Worm (Caenorhabditis elegans) whole organism, L1 larva: ENCODE data around the gene clc-9.
A peak's percentile ranks its signal among the peaks of the same experiment; 100 is the strongest.

Experiments used
- C04F5.9 ChIP-seq: sonication (generic microtip); optimal IDR thresholded peaks from 2 replicates; lab custom pipeline; 2016; ENCODE audit warnings: missing genetic modification characterization, missing compliant biosample characterization
- F16B12.6 ChIP-seq: fragments of 150-350 bp; optimal IDR thresholded peaks from 2 replicates; lab custom pipeline; 2014; ENCODE audit warnings: missing biosample characterization, missing genetic modification characterization
- aha-1 ChIP-seq: fragments of 150-350 bp; optimal IDR thresholded peaks from 2 replicates; lab custom pipeline; 2014; ENCODE audit warnings: missing biosample characterization, missing genetic modification characterization
- alr-1 ChIP-seq: fragments of 200-800 bp; sonication (Bioruptor generic); optimal IDR thresholded peaks from 2 replicates; lab custom pipeline; 2018; ENCODE audit warnings: borderline replicate concordance, mild to moderate bottlenecking, missing genetic modification characterization, missing compliant biosample characterization
- blmp-1 ChIP-seq: fragments of 150-350 bp; optimal IDR thresholded peaks from 2 replicates; lab custom pipeline; 2014; ENCODE audit warnings: missing biosample characterization, missing genetic modification characterization
- ceh-63 ChIP-seq: fragments of 200-800 bp; sonication (Bioruptor generic); optimal IDR thresholded peaks from 2 replicates; lab custom pipeline; 2018; ENCODE audit warnings: mild to moderate bottlenecking, missing genetic modification characterization, missing compliant biosample characterization
- ceh-82 ChIP-seq, 3 experiments: fragments of 150-350 bp in 1 of 3; sonication (generic microtip) in 2 of 3; optimal IDR thresholded peaks; 2 replicates each; lab custom pipeline; 2014 to 2017; ENCODE audit warnings: missing biosample characterization in 3 of 3, missing genetic modification characterization in 3 of 3
- ces-1 ChIP-seq: fragments of 150-350 bp; optimal IDR thresholded peaks from 2 replicates; lab custom pipeline; 2014; ENCODE audit warnings: missing biosample characterization, missing genetic modification reagents, missing genetic modification characterization
- efl-3 ChIP-seq: fragments of 200-800 bp; sonication (Bioruptor generic); optimal IDR thresholded peaks from 2 replicates; lab custom pipeline; 2018; ENCODE audit warnings: mild to moderate bottlenecking, missing genetic modification characterization, missing compliant biosample characterization
- elt-2 ChIP-seq: sonication (generic microtip); optimal IDR thresholded peaks from 2 replicates; lab custom pipeline; 2016; ENCODE audit warnings: missing genetic modification characterization, mild to moderate bottlenecking, inconsistent platforms, missing compliant biosample characterization, missing genetic modification reagents
- elt-3 ChIP-seq, 6 experiments: fragments of 150-350 bp in 1 of 6; sonication (generic microtip); optimal IDR thresholded peaks; 2 replicates each; lab custom pipeline; 2017 to 2018; ENCODE audit warnings: missing biosample characterization in 6 of 6, missing genetic modification characterization in 6 of 6, inconsistent platforms in 1 of 6
- fkh-4 ChIP-seq: sonication (generic microtip); optimal IDR thresholded peaks from 2 replicates; lab custom pipeline; 2016; ENCODE audit warnings: missing compliant biosample characterization, missing genetic modification characterization, borderline replicate concordance
- fkh-8 ChIP-seq: sonication (generic microtip); optimal IDR thresholded peaks from 2 replicates; lab custom pipeline; 2016; ENCODE audit warnings: mild to moderate bottlenecking, missing genetic modification characterization, missing compliant biosample characterization
- hlh-17 ChIP-seq: fragments of 200-800 bp; sonication (Bioruptor generic); optimal IDR thresholded peaks from 2 replicates; lab custom pipeline; 2018; ENCODE audit warnings: missing genetic modification characterization, mild to moderate bottlenecking, missing compliant biosample characterization, moderate library complexity, borderline replicate concordance
- lin-13 ChIP-seq: fragments of 150-350 bp; optimal IDR thresholded peaks from 2 replicates; lab custom pipeline; 2014; ENCODE audit warnings: missing biosample characterization, missing genetic modification reagents, missing genetic modification characterization
- lin-15B ChIP-seq: fragments of 150-350 bp; sonication (generic microtip); optimal IDR thresholded peaks from 3 replicates; lab custom pipeline; 2014; ENCODE audit warnings: missing biosample characterization, missing genetic modification characterization
- lin-39 ChIP-seq: fragments of 150-350 bp; optimal IDR thresholded peaks from 2 replicates; lab custom pipeline; 2014; ENCODE audit warnings: missing biosample characterization, missing genetic modification reagents, missing genetic modification characterization
- lir-3 ChIP-seq: sonication (generic microtip); optimal IDR thresholded peaks from 2 replicates; lab custom pipeline; 2016; ENCODE audit warnings: mild to moderate bottlenecking, missing genetic modification characterization, moderate library complexity, missing compliant biosample characterization; ENCODE audit not compliant: poor library complexity
- mef-2 ChIP-seq: fragments of 150-350 bp; optimal IDR thresholded peaks from 2 replicates; lab custom pipeline; 2014; ENCODE audit warnings: missing biosample characterization, missing genetic modification characterization
- nhr-12 ChIP-seq: sonication (generic microtip); optimal IDR thresholded peaks from 2 replicates; lab custom pipeline; 2017; ENCODE audit warnings: missing biosample characterization, missing genetic modification characterization
- nhr-20 ChIP-seq: sonication (generic microtip); optimal IDR thresholded peaks from 2 replicates; lab custom pipeline; 2016; ENCODE audit warnings: mild to moderate bottlenecking, missing genetic modification characterization, missing compliant biosample characterization
- nhr-237 ChIP-seq: fragments of 150-350 bp; optimal IDR thresholded peaks from 2 replicates; lab custom pipeline; 2014; ENCODE audit warnings: missing biosample characterization, missing genetic modification characterization
- nhr-28 ChIP-seq: fragments of 150-350 bp; optimal IDR thresholded peaks from 2 replicates; lab custom pipeline; 2014; ENCODE audit warnings: missing biosample characterization, missing genetic modification characterization
- nhr-47 ChIP-seq: sonication (generic microtip); optimal IDR thresholded peaks from 2 replicates; lab custom pipeline; 2016; ENCODE audit warnings: mild to moderate bottlenecking, missing genetic modification characterization, moderate library complexity, missing compliant biosample characterization
- nhr-71 ChIP-seq: sonication (generic microtip); optimal IDR thresholded peaks from 2 replicates; lab custom pipeline; 2016; ENCODE audit warnings: mild to moderate bottlenecking, missing genetic modification characterization, moderate library complexity, missing compliant biosample characterization
- nhr-76 ChIP-seq: sonication (generic microtip); optimal IDR thresholded peaks from 2 replicates; lab custom pipeline; 2017; ENCODE audit warnings: missing biosample characterization, missing genetic modification characterization
- nhr-85 ChIP-seq: sonication (generic microtip); peaks from one replicate; lab custom pipeline; 2016; ENCODE audit warnings: missing genetic modification characterization, inconsistent platforms, missing compliant biosample characterization
- nhr-90 ChIP-seq: sonication (generic microtip); optimal IDR thresholded peaks from 2 replicates; lab custom pipeline; 2016; ENCODE audit warnings: mild to moderate bottlenecking, missing genetic modification characterization, missing compliant biosample characterization; ENCODE audit not compliant: poor library complexity
- pag-3 ChIP-seq: sonication (generic microtip); optimal IDR thresholded peaks from 2 replicates; lab custom pipeline; 2017; ENCODE audit warnings: missing genetic modification characterization, mild to moderate bottlenecking, missing compliant biosample characterization, antibody characterized with exemption, borderline replicate concordance; ENCODE audit not compliant: insufficient read depth
- pqm-1 ChIP-seq: sonication (generic microtip); optimal IDR thresholded peaks from 3 replicates; lab custom pipeline; 2017; ENCODE audit warnings: missing biosample characterization, missing genetic modification characterization
- sox-4 ChIP-seq: sonication (generic microtip); optimal IDR thresholded peaks from 2 replicates; lab custom pipeline; 2016; ENCODE audit warnings: missing genetic modification characterization, missing compliant biosample characterization
- sptf-1 ChIP-seq: fragments of 150-350 bp; optimal IDR thresholded peaks from 2 replicates; lab custom pipeline; 2014; ENCODE audit warnings: missing biosample characterization, missing genetic modification characterization
- sup-37 ChIP-seq: fragments of 200-800 bp; sonication (Bioruptor generic); optimal IDR thresholded peaks from 2 replicates; lab custom pipeline; 2018; ENCODE audit warnings: mild to moderate bottlenecking, missing genetic modification characterization, missing compliant biosample characterization
- tbx-2 ChIP-seq: sonication (generic microtip); optimal IDR thresholded peaks from 2 replicates; lab custom pipeline; 2016; ENCODE audit warnings: missing genetic modification characterization, missing compliant biosample characterization
- tlp-1 ChIP-seq: fragments of 150-350 bp; optimal IDR thresholded peaks from 2 replicates; lab custom pipeline; 2014; ENCODE audit warnings: missing biosample characterization, missing genetic modification characterization
- unc-130 ChIP-seq: fragments of 150-350 bp; optimal IDR thresholded peaks from 2 replicates; lab custom pipeline; 2017; ENCODE audit warnings: missing biosample characterization, missing genetic modification characterization, inconsistent platforms
- unc-86 ChIP-seq: sonication (generic microtip); optimal IDR thresholded peaks from 2 replicates; lab custom pipeline; 2016; ENCODE audit warnings: missing genetic modification characterization, missing compliant biosample characterization
- vab-15 ChIP-seq: sonication (generic microtip); optimal IDR thresholded peaks from 2 replicates; lab custom pipeline; 2017; ENCODE audit warnings: missing genotype, mild to moderate bottlenecking, missing genetic modification characterization, missing compliant biosample characterization
- zip-4 ChIP-seq: fragments of 200-800 bp; sonication (Bioruptor generic); optimal IDR thresholded peaks from 2 replicates; lab custom pipeline; 2018; ENCODE audit warnings: mild to moderate bottlenecking, missing genetic modification characterization, moderate library complexity, missing compliant biosample characterization
- ztf-11 ChIP-seq, 2 experiments: sonication (generic microtip); optimal IDR thresholded peaks; 2 replicates each; lab custom pipeline; 2016 to 2017; ENCODE audit warnings: missing genetic modification characterization in 2 of 2, missing biosample characterization in 1 of 2, missing compliant biosample characterization in 1 of 2
- ztf-4 ChIP-seq: fragments of 150-350 bp; optimal IDR thresholded peaks from 2 replicates; lab custom pipeline; 2014; ENCODE audit warnings: missing biosample characterization, missing genetic modification characterization

clc-9 gene

DNA sequence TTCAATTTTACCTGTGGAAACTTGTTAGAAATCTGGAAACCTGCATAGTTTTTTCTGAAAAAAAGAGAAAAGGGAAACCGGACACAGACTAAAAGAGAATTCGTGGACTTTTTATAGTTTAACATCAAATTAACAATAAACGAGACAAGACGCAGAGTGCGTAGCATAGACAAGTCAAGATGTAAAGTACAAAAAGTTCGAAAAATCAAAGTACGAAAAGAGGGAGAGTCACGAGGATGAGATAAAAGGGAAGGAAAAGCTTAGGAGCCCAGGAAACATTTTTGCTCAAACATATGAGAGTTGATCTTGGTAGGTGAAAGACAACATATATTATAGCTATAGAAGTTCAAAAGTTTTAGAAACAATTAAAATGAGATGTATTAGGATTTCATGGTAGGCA lies 14.9 kb upstream of the clc-9 start, which contains the start of gene M7.12 (continued):
- TF ChIP-seq blmp-1 (tag; lab: Kevin White, UChicago): no peak
- no peak for TF ChIP-seq tbx-2
- TF ChIP-seq nhr-20 (tag; lab: Kevin White, UChicago): peak; percentile 47
- no peak for TF ChIP-seq nhr-12 (tag; lab: Kevin White, UChicago)
- TF ChIP-seq mef-2 (tag; lab: Kevin White, UChicago): no peak
- TF ChIP-seq nhr-76 (tag; lab: Kevin White, UChicago): no peak
- no peak for TF ChIP-seq lin-15B
- no peak for TF ChIP-seq C04F5.9 (tag; lab: Kevin White, UChicago)
- no peak for TF ChIP-seq ceh-63 (GFP tag; lab: Kevin White, UChicago)
- no peak for TF ChIP-seq fkh-4
- no peak for TF ChIP-seq vab-15 (tag; lab: Kevin White, UChicago)
- peak; percentile 69 for TF ChIP-seq nhr-71 (tag; lab: Kevin White, UChicago)
- TF ChIP-seq hlh-17 (GFP tag; lab: Kevin White, UChicago): no peak
- TF ChIP-seq ztf-11 (tag; optimal IDR thresholded peaks at IDR 0.05; lab: Kevin White, UChicago): no peak
- no peak for TF ChIP-seq aha-1
- TF ChIP-seq zip-4: no peak
- TF ChIP-seq elt-3 (tag; optimal IDR thresholded peaks at IDR 0.05; lab: Kevin White, UChicago): no peak
- no peak for TF ChIP-seq unc-130
- no peak for TF ChIP-seq lin-13
- no peak for TF ChIP-seq F16B12.6
- no peak for TF ChIP-seq lin-39 (tag; lab: Kevin White, UChicago)
- no peak for TF ChIP-seq nhr-28 (tag; lab: Kevin White, UChicago)

DNA sequence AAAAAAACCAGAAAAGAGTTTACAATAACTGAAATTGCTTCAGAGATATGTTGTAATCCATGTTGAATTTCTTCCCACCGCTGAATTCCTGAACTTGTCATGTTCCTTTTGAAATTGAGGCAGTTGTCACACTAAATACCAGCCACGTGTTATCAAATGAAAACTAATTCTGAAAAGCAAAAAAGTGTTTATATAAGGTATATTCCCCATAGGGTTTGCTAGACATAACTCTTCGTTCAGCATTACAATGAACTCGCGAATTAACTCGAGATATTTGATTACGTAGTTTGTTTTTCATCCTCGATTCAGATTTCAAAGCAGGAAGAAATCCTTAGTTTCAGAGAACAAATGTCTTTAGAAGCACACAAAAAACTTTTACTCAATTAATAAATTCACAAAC lies 12.5 kb upstream of the clc-9 start, which contains the start of gene str-3:
Gene str-3 (minus strand): TSS at position 101 of the 400 bp plus-strand sequence.
- no peak for TF ChIP-seq nhr-90
- TF ChIP-seq mef-2 (tag; lab: Kevin White, UChicago): no peak
- no peak for TF ChIP-seq lir-3 (tag; lab: Kevin White, UChicago)
- TF ChIP-seq nhr-85 (tag; lab: Kevin White, UChicago): no peak
- no peak for TF ChIP-seq nhr-47 (tag; lab: Kevin White, UChicago)
- TF ChIP-seq alr-1 (tag; lab: Kevin White, UChicago): no peak
- TF ChIP-seq aha-1: no peak
- no peak for TF ChIP-seq unc-86 (tag; lab: Kevin White, UChicago)
- TF ChIP-seq ztf-4: no peak
- TF ChIP-seq fkh-4: no peak
- no peak for TF ChIP-seq ztf-11 (tag; optimal IDR thresholded peaks at IDR 0.05; lab: Kevin White, UChicago)
- TF ChIP-seq sox-4 (tag; lab: Kevin White, UChicago): no peak
- TF ChIP-seq ceh-82 (tag; optimal IDR thresholded peaks at IDR 0.05; lab: Kevin White, UChicago): no peak
- TF ChIP-seq nhr-71 (tag; lab: Kevin White, UChicago): no peak
- no peak for TF ChIP-seq nhr-76 (tag; lab: Kevin White, UChicago)
- TF ChIP-seq sptf-1 (tag; lab: Kevin White, UChicago): no peak
- no peak for TF ChIP-seq tlp-1
- TF ChIP-seq ces-1 (GFP tag; lab: Kevin White, UChicago): no peak
- TF ChIP-seq efl-3 (GFP tag; lab: Kevin White, UChicago): no peak
- no peak for TF ChIP-seq blmp-1 (tag; lab: Kevin White, UChicago)
- TF ChIP-seq, all 84 proteins: peak for 0

DNA sequence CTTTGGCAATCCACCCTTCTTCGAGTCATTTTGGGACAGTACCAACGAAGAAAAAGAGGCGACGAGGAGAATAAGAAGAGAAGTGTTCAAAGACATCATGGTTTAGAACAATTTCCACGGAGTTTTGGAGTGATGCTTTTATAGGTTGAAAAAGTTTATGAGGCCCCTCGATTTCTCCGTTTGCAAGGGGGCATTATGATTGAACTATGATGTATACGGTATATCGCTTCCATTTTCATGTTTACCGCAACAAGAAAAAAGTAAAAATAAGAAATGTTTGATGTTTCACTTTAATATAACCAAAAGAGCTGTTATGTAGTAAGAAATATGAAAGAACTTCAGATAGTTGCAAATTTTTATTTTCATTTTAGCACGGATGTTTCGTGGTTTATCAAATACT lies 11.4 kb upstream of the clc-9 start, which contains the start of gene srlf-18:
Gene srlf-18 (minus strand): TSS at position 101 of the 400 bp plus-strand sequence.
- TF ChIP-seq nhr-85 (tag; lab: Kevin White, UChicago): no peak

DNA sequence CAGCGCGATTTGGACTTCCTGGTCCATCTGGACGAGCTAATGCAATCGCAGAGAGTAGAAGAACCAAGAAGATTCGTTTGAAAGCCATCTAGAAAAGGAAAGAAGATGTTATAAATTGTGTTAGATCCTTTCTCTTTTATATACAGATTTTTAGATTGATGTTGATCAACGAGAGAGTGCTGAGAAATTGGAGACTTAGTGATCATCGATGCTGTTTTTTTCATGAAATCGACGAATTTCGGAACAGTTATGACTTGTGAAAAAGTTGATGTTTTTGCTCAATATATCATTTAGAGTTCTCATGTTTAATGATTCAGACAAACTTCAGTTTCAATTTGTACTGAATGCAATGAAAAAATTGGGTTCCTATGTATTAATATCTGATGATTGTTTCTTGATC lies 10.1 kb upstream of the clc-9 start, which contains the start of gene srlf-17:
Gene srlf-17 (minus strand): TSS at position 101 of the 400 bp plus-strand sequence.
- TF ChIP-seq fkh-8 (tag; lab: Kevin White, UChicago) (no peak), lin-15B (no peak), elt-2 (tag; lab: Kevin White, UChicago) (no peak), nhr-237 (no peak), vab-15 (tag; lab: Kevin White, UChicago) (no peak), lin-39 (tag; lab: Kevin White, UChicago) (no peak), pqm-1 (no peak), sup-37 (GFP tag; lab: Kevin White, UChicago) (no peak), pag-3 (no peak), nhr-76 (tag; lab: Kevin White, UChicago) (no peak), nhr-85 (tag; lab: Kevin White, UChicago) (no peak)
